Fruit fly (Drosophila melanogaster) S2 (cell line): ENCODE measurements around the gene CG15196.

ENCODE experiments used
- CG8478 ChIP-seq: fragments of >200 bp; optimal IDR thresholded peaks from 2 replicates; lab custom pipeline; 2018
- CTCF ChIP-seq, 2 experiments: fragments of >200 bp; optimal IDR thresholded peaks; 2 replicates each; lab custom pipeline; 2018

DNA sequence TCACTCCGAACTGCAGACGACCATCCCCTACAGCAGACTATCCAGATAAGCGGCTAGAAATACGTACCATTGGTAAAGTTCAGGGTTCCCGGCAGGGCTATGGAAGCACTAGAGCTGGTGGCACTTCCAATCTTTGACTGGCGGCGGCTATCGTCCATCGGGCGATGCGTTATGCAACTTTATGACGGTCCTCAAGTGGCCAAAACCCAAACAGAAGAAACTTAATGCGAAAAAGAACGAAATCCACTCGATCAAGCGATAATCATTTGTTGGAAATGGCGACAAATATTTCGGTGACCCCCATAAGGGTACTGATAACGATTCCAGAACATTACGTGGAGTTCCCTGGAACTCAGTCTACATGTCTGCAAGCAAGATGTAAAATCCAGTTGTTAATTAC is 10.2 kb downstream of the CG15196 start:
- TF ChIP-seq CTCF (optimal IDR thresholded peaks at IDR 0.05; lab: Kevin White, UChicago), result no peak
- TF ChIP-seq CG8478 (lab: Kevin White, UChicago), result no peak
